Worm (Caenorhabditis elegans) whole organism, young adult: ENCODE measurements around the gene mct-6.

ENCODE experiments used
- lsl-1 ChIP-seq: fragments of 200-800 bp; sonication (Bioruptor generic); optimal IDR thresholded peaks from 2 replicates; lab custom pipeline; 2018; ENCODE audit warnings: mild to moderate bottlenecking, missing genetic modification characterization, moderate library complexity, missing compliant biosample characterization
- ztf-3 ChIP-seq: fragments of 200-800 bp; sonication (Bioruptor generic); optimal IDR thresholded peaks from 2 replicates; lab custom pipeline; 2018; ENCODE audit warnings: mild to moderate bottlenecking, missing genetic modification characterization, missing compliant biosample characterization

- TF ChIP-seq lsl-1: no peak
- TF ChIP-seq ztf-3: no peak
These were observed at the start of gene mct-6 for ce11 chrX:16770398-16770797.
